Worm (Caenorhabditis elegans): ENCODE data around the gene nhr-100.
"Not testable (repeated sequence)": the region's sequence is repeated elsewhere in the genome, so short reads cannot be mapped to it uniquely, and the experiment has no call there.

- TF ChIP-seq ztf-22 (GFP tag; optimal IDR thresholded peaks at IDR 0.05); nhr-179 (tag; optimal IDR thresholded peaks at IDR 0.05); snpc-1.1 (tag; optimal IDR thresholded peaks at IDR 0.05; ENCODE audit: insufficient read depth); somi-1 (GFP tag; optimal IDR thresholded peaks at IDR 0.05); egl-44 (GFP tag; IDR thresholded peaks at IDR 0.05); K11D2.4 (GFP tag; IDR thresholded peaks at IDR 0.05); egl-18 (GFP tag; IDR thresholded peaks at IDR 0.05); ztf-3 (GFP tag; optimal IDR thresholded peaks at IDR 0.05); nhr-80 (tag; optimal IDR thresholded peaks at IDR 0.05); hrde-1 (tag; optimal IDR thresholded peaks at IDR 0.05; ENCODE audit: borderline replicate concordance); ztf-25 (GFP tag; IDR thresholded peaks at IDR 0.05); attf-3 (GFP tag; conservative IDR thresholded peaks at IDR 0.05); Y53F4B.3 (GFP tag; IDR thresholded peaks at IDR 0.05); dpl-1 (GFP tag; optimal IDR thresholded peaks at IDR 0.05): not testable (repeated sequence)
These were observed 39.8 kb upstream of the nhr-100 start, which contains the start of gene msp-76 for ce11 chrIV:9688715-9689114.
